Worm (Caenorhabditis elegans): ENCODE data around the gene ast-1.

DNA sequence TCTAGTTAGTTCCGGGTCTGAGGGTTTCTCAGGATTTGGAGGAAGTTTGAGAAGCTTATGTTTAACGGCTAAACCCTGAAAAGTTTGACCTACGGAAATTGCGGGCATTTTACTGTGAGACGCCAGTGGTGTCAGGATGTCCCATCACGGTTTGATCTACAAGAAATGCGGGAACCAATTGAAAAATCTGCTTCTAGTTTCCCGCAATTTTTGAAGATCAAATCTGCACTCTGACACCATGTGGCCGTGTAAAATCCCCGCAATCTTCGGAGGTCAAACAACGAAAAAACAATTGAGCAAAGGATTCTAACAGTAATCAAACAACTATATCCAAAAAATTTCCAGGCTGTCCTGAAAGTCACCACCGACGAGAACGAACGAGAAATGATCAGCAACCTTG lies 12.3 kb downstream of the ast-1 start:
- TF ChIP-seq egl-44 (GFP tag; IDR thresholded peaks at IDR 0.05) (no peak), ztf-26 (tag; optimal IDR thresholded peaks at IDR 0.05) (no peak), mxl-1 (tag; optimal IDR thresholded peaks at IDR 0.05) (no peak), dpl-1 (GFP tag; optimal IDR thresholded peaks at IDR 0.05) (no peak)
